Fruit fly (Drosophila melanogaster) whole organism, embryonic: ENCODE results near the gene CG10208.
A peak's percentile ranks its signal among the peaks of the same experiment; 100 is the strongest.

Experiments used
- Aef1 ChIP-seq: fragments of 200-800 bp; sonication (Bioruptor generic); IDR thresholded peaks from 3 replicates; pipeline ENCODE4 v1.3.6; 2022; ENCODE audit warnings: missing biosample characterization, missing genetic modification characterization
- Awh ChIP-seq: fragments of 200-800 bp; sonication (Bioruptor generic); IDR thresholded peaks from 2 replicates; pipeline ENCODE4, ENCODE4 v1.3.6; 2022; ENCODE audit warnings: missing biosample characterization, missing genetic modification characterization
- CG10267 ChIP-seq: fragments of 200-800 bp; sonication (Bioruptor generic); optimal IDR thresholded peaks from 2 replicates; lab custom pipeline; 2018; ENCODE audit warnings: missing biosample characterization, mild to moderate bottlenecking, missing genetic modification characterization, moderate library complexity
- CG10274 ChIP-seq: fragments of 200-800 bp; sonication (Bioruptor generic); optimal IDR thresholded peaks from 3 replicates; lab custom pipeline; 2017; ENCODE audit warnings: missing biosample characterization, mild to moderate bottlenecking, missing genetic modification characterization
- CG11504 ChIP-seq: fragments of 200-800 bp; sonication (Bioruptor generic); optimal IDR thresholded peaks from 3 replicates; lab custom pipeline; 2019; ENCODE audit warnings: missing biosample characterization, mild to moderate bottlenecking, missing genetic modification characterization, moderate library complexity
- CG13894 ChIP-seq: fragments of 200-800 bp; sonication (Bioruptor generic); optimal IDR thresholded peaks from 3 replicates; lab custom pipeline; 2018; ENCODE audit warnings: missing biosample characterization, mild to moderate bottlenecking, missing genetic modification characterization, moderate library complexity
- CG15696 ChIP-seq: fragments of 200-800 bp; sonication (Bioruptor generic); optimal IDR thresholded peaks from 2 replicates; lab custom pipeline; 2019; ENCODE audit warnings: missing biosample characterization, mild to moderate bottlenecking, missing genetic modification characterization, moderate library complexity
- CG18262 ChIP-seq: fragments of 200-800 bp; optimal IDR thresholded peaks from 3 replicates; lab custom pipeline; 2019; ENCODE audit warnings: missing biosample characterization, mild to moderate bottlenecking, missing genetic modification characterization, moderate library complexity
- CG31441 ChIP-seq: fragments of 200-800 bp; sonication (Bioruptor generic); IDR thresholded peaks from 2 replicates; pipeline ENCODE4 v1.3.6; 2022; ENCODE audit warnings: missing biosample characterization, missing genetic modification characterization
- CG32772 ChIP-seq: fragments of 200-800 bp; sonication (Bioruptor generic); IDR thresholded peaks from 2 replicates; pipeline ENCODE4 v1.3.6; 2022; ENCODE audit warnings: missing biosample characterization, missing genetic modification characterization
- CG3281 ChIP-seq: fragments of 200-800 bp; sonication (Bioruptor generic); optimal IDR thresholded peaks from 3 replicates; lab custom pipeline; 2017; ENCODE audit warnings: missing biosample characterization, mild to moderate bottlenecking, missing genetic modification characterization
- CG3995 ChIP-seq: fragments of 200-800 bp; sonication (Bioruptor generic); optimal IDR thresholded peaks from 3 replicates; lab custom pipeline; 2016; ENCODE audit warnings: missing biosample characterization, missing genetic modification characterization
- CG4424 ChIP-seq: fragments of 200-800 bp; sonication (Bioruptor generic); optimal IDR thresholded peaks from 3 replicates; lab custom pipeline; 2016; ENCODE audit warnings: missing biosample characterization, missing genetic modification characterization
- CG4820 ChIP-seq: fragments of 200-800 bp; sonication (Bioruptor generic); optimal IDR thresholded peaks from 3 replicates; lab custom pipeline; 2016; ENCODE audit warnings: missing biosample characterization, missing genetic modification characterization
- CG7928 ChIP-seq: fragments of 200-800 bp; sonication (Bioruptor generic); optimal IDR thresholded peaks from 2 replicates; lab custom pipeline; 2017; ENCODE audit warnings: missing biosample characterization, mild to moderate bottlenecking, missing genetic modification characterization
- CG9437 ChIP-seq: fragments of 200-800 bp; sonication (Bioruptor generic); optimal IDR thresholded peaks from 2 replicates; lab custom pipeline; 2018; ENCODE audit warnings: missing biosample characterization, mild to moderate bottlenecking, missing genetic modification characterization
- Dfd ChIP-seq, 2 experiments: fragments of >200 bp; optimal IDR thresholded peaks; 2 replicates each; lab custom pipeline; 2017; ENCODE audit warnings: missing biosample characterization in 2 of 2, missing genetic modification characterization in 2 of 2
- Drgx ChIP-seq: fragments of 200-800 bp; sonication (Bioruptor generic); IDR thresholded peaks from 2 replicates; pipeline ENCODE4 v1.3.6; 2022; ENCODE audit warnings: missing biosample characterization, missing genetic modification characterization
- Ets97D ChIP-seq: fragments of 200-800 bp; sonication (Bioruptor generic); optimal IDR thresholded peaks from 3 replicates; lab custom pipeline; 2016; ENCODE audit warnings: missing biosample characterization, missing genetic modification characterization
- Gug ChIP-seq: fragments of 200-800 bp; sonication (Bioruptor generic); IDR thresholded peaks from 4 replicates; pipeline ENCODE4 v1.3.6; 2022; ENCODE audit warnings: missing biosample characterization, missing genetic modification characterization
- Hand ChIP-seq: fragments of 200-800 bp; sonication (Bioruptor generic); optimal IDR thresholded peaks from 2 replicates; lab custom pipeline; 2017; ENCODE audit warnings: mild to moderate bottlenecking, missing biosample characterization, missing genetic modification reagents, missing genetic modification characterization
- HmgD ChIP-seq: fragments of 200-800 bp; sonication (Bioruptor generic); optimal IDR thresholded peaks from 3 replicates; lab custom pipeline; 2016; ENCODE audit warnings: missing biosample characterization, missing genetic modification characterization
- Hr78 ChIP-seq, 2 experiments: fragments of 200-800 bp in 1 of 2; fragments of >200 bp in 1 of 2; sonication (Bioruptor generic) in 1 of 2; optimal IDR thresholded peaks; 2 replicates each; lab custom pipeline; 2017 to 2019; ENCODE audit warnings: missing biosample characterization in 2 of 2, missing genetic modification characterization in 2 of 2, mild to moderate bottlenecking in 1 of 2, moderate library complexity in 1 of 2
- Kr ChIP-seq: fragments of 200-800 bp; sonication (Bioruptor generic); optimal IDR thresholded peaks from 2 replicates; lab custom pipeline; 2017; ENCODE audit warnings: missing biosample characterization, mild to moderate bottlenecking, missing genetic modification characterization
- NC2α ChIP-seq: fragments of 200-800 bp; sonication (Bioruptor generic); optimal IDR thresholded peaks from 2 replicates; lab custom pipeline; 2016; ENCODE audit warnings: missing biosample characterization, missing genetic modification characterization
- Pdp1 ChIP-seq, 2 experiments: fragments of 200-800 bp; sonication (Bioruptor generic); optimal IDR thresholded peaks; 3 replicates each; lab custom pipeline; 2016; ENCODE audit warnings: missing biosample characterization in 2 of 2, missing genetic modification characterization in 2 of 2, mild to moderate bottlenecking in 1 of 2, moderate library complexity in 1 of 2
- Side ChIP-seq: fragments of 200-800 bp; sonication (Bioruptor generic); optimal IDR thresholded peaks from 2 replicates; lab custom pipeline; 2016; ENCODE audit warnings: missing biosample characterization, missing genetic modification characterization
- Stat92E ChIP-seq, 3 experiments: fragments of >200 bp in 2 of 3; fragments of 200-800 bp in 1 of 3; sonication (Bioruptor generic) in 1 of 3; optimal IDR thresholded peaks; 2 replicates each; lab custom pipeline; 2017 to 2019; ENCODE audit warnings: missing biosample characterization in 3 of 3, missing genetic modification characterization in 3 of 3, mild to moderate bottlenecking in 1 of 3, moderate library complexity in 1 of 3
- Taf1 ChIP-seq: fragments of 200-800 bp; sonication (Bioruptor generic); IDR thresholded peaks from 2 replicates; pipeline ENCODE4 v1.3.6; 2022; ENCODE audit warnings: missing biosample characterization, missing genetic modification characterization
- Vsx1 ChIP-seq: fragments of 200-800 bp; sonication (Bioruptor generic); optimal IDR thresholded peaks from 2 replicates; lab custom pipeline; 2017; ENCODE audit warnings: missing biosample characterization, mild to moderate bottlenecking, missing genetic modification characterization, missing genetic modification reagents
- Xrp1 ChIP-seq: fragments of 200-800 bp; sonication (Bioruptor generic); IDR thresholded peaks from 2 replicates; pipeline ENCODE4 v1.3.6; 2022; ENCODE audit warnings: missing biosample characterization, missing genetic modification characterization
- bowl ChIP-seq: fragments of 200-800 bp; sonication (Bioruptor generic); IDR thresholded peaks from 2 replicates; pipeline ENCODE4 v1.3.6; 2022; ENCODE audit warnings: missing biosample characterization, missing genetic modification characterization
- crc ChIP-seq: fragments of 200-800 bp; sonication (Bioruptor generic); optimal IDR thresholded peaks from 2 replicates; lab custom pipeline; 2016; ENCODE audit warnings: missing biosample characterization, missing genetic modification characterization
- cwo ChIP-seq: fragments of 200-800 bp; sonication (Bioruptor generic); optimal IDR thresholded peaks from 3 replicates; lab custom pipeline; 2017; ENCODE audit warnings: missing biosample characterization, missing genetic modification characterization, mild to moderate bottlenecking, moderate library complexity, missing genetic modification reagents
- danr ChIP-seq: fragments of 200-800 bp; sonication (Bioruptor generic); IDR thresholded peaks from 2 replicates; pipeline ENCODE4 v1.3.6; 2022; ENCODE audit warnings: missing biosample characterization, missing genetic modification characterization
- dati ChIP-seq: fragments of 200-800 bp; sonication (Bioruptor generic); IDR thresholded peaks from 2 replicates; pipeline ENCODE4 v1.3.6; 2022; ENCODE audit warnings: missing biosample characterization, missing genetic modification characterization
- dmrt11E ChIP-seq: fragments of 200-800 bp; sonication (Bioruptor generic); optimal IDR thresholded peaks from 3 replicates; lab custom pipeline; 2018; ENCODE audit warnings: missing biosample characterization, mild to moderate bottlenecking, missing genetic modification characterization, moderate library complexity
- ftz-f1 ChIP-seq: fragments of 200-800 bp; sonication (Bioruptor generic); optimal IDR thresholded peaks from 2 replicates; lab custom pipeline; 2016; ENCODE audit warnings: missing biosample characterization, missing genetic modification characterization
- gcm ChIP-seq: fragments of 200-800 bp; sonication (Bioruptor generic); optimal IDR thresholded peaks from 2 replicates; lab custom pipeline; 2019; ENCODE audit warnings: missing biosample characterization, mild to moderate bottlenecking, missing genetic modification characterization, moderate library complexity
- kay ChIP-seq: fragments of 200-800 bp; sonication (Bioruptor generic); optimal IDR thresholded peaks from 2 replicates; lab custom pipeline; 2016; ENCODE audit warnings: missing biosample characterization, missing genetic modification characterization
- kni ChIP-seq: fragments of 200-800 bp; sonication (Bioruptor generic); optimal IDR thresholded peaks from 3 replicates; lab custom pipeline; 2017; ENCODE audit warnings: mild to moderate bottlenecking, missing biosample characterization, missing genetic modification reagents, missing genetic modification characterization
- tgo ChIP-seq: fragments of 200-800 bp; sonication (Bioruptor generic); IDR thresholded peaks from 3 replicates; pipeline ENCODE4 v1.3.6; 2022; ENCODE audit warnings: missing biosample characterization, missing genetic modification characterization
- tin ChIP-seq: fragments of 200-800 bp; sonication (Bioruptor generic); optimal IDR thresholded peaks from 3 replicates; lab custom pipeline; 2016; ENCODE audit warnings: missing biosample characterization, missing genetic modification characterization
- tll ChIP-seq, 2 experiments: fragments of 200-800 bp in 1 of 2; fragments of >200 bp in 1 of 2; sonication (Bioruptor generic) in 1 of 2; optimal IDR thresholded peaks; 2 replicates each; lab custom pipeline; 2017 to 2019; ENCODE audit warnings: missing biosample characterization in 2 of 2, missing genetic modification characterization in 2 of 2, mild to moderate bottlenecking in 1 of 2, moderate library complexity in 1 of 2
- zf30C ChIP-seq: fragments of 200-800 bp; sonication (Bioruptor generic); optimal IDR thresholded peaks from 3 replicates; lab custom pipeline; 2018; ENCODE audit warnings: missing biosample characterization, mild to moderate bottlenecking, missing genetic modification characterization

The CG10208 gene

dm6 chr3R:23788406-23789021, 14.6 kb upstream of the CG10208 start (continued):
- TF ChIP-seq CG10274 (GFP tag; lab: Kevin White, UChicago) (no peak), danr (GFP tag; lab: Robert Waterston, UW) (no peak), Aef1 (no peak), CG15696 (tag; lab: Kevin White, UChicago) (no peak), zf30C (GFP tag; lab: Kevin White, UChicago) (no peak), bowl (GFP tag; lab: Robert Waterston, UW) (no peak), crc (GFP tag; lab: Kevin White, UChicago) (no peak), CG11504 (tag; lab: Kevin White, UChicago) (no peak), ftz-f1 (GFP tag; lab: Kevin White, UChicago) (peak; percentile 29), CG4424 (GFP tag; lab: Kevin White, UChicago) (no peak), dati (GFP tag; lab: Robert Waterston, UW) (0 out of 2 replicates have a peak, but pooled peaks have one; percentile 25), CG3281 (GFP tag; lab: Kevin White, UChicago) (peak; percentile 10), CG4820 (GFP tag; lab: Kevin White, UChicago) (no peak), Xrp1 (GFP tag; lab: Robert Waterston, UW) (peak; percentile 4; the same call in 1 of the 2 replicates), Ets97D (GFP tag; lab: Kevin White, UChicago) (no peak), Gug (GFP tag; lab: Robert Waterston, UW) (0 out of 4 replicates have a peak, but pooled peaks have one; percentile 6), CG13894 (no peak), dmrt11E (tag; lab: Kevin White, UChicago) (peak; percentile 12), Taf1 (GFP tag; lab: Robert Waterston, UW) (no peak), kay (GFP tag; lab: Kevin White, UChicago) (no peak), Side (GFP tag; lab: Kevin White, UChicago) (no peak), Awh (GFP tag; lab: Robert Waterston, UW) (no peak), CG9437 (GFP tag; lab: Kevin White, UChicago) (no peak)

DNA sequence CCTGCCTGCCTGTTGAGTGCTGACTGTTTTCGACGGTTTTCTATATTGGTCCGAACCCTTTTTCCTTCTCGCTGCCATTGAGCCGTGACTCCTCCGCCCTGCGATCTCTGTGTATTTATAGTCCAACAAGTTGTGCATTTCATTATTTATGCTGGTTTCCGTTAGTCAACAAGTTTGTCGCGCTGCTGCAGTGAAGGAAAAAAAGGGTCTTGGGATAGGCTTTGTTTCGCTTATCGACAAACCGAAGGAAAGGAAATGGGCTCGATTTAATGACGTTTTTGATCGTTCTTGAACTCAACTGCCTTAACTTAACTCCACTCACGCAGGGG, 13.7 kb upstream of the CG10208 start:
- TF ChIP-seq Dfd (GFP tag; optimal IDR thresholded peaks at IDR 0.05; lab: Kevin White, UChicago) (no peak), tll (GFP tag; optimal IDR thresholded peaks at IDR 0.05; lab: Kevin White, UChicago) (peak in 1 of 2 experiments; percentile 82), gcm (GFP tag; lab: Kevin White, UChicago) (peak; percentile 18), Kr (GFP tag; lab: Kevin White, UChicago) (peak; percentile 75), kni (peak; percentile 53), Stat92E (GFP tag; optimal IDR thresholded peaks at IDR 0.05; lab: Kevin White, UChicago) (peak in 1 of 3 experiments; percentile 21)

dm6 chr3R:23786768-23787631, 13.1 kb upstream of the CG10208 start:
- TF ChIP-seq tin = no peak
- TF ChIP-seq Vsx1 = no peak
- no peak for TF ChIP-seq HmgD (GFP tag; lab: Kevin White, UChicago)
- peak; percentile 66 for TF ChIP-seq Drgx
- no peak for TF ChIP-seq tgo (GFP tag; lab: Robert Waterston, UW)
- peak; percentile 36 for TF ChIP-seq cwo
- peak; percentile 49; the same call in 1 of the 2 replicates for TF ChIP-seq CG31441
- TF ChIP-seq CG18262 = peak; percentile 54
- peak in 1 of 2 experiments; percentile 25 for TF ChIP-seq Hr78 (GFP tag; optimal IDR thresholded peaks at IDR 0.05; lab: Kevin White, UChicago)
- TF ChIP-seq Pdp1 (GFP tag; optimal IDR thresholded peaks at IDR 0.05; lab: Kevin White, UChicago) = peak in 1 of 2 experiments; percentile 27
- TF ChIP-seq Xrp1 (GFP tag; lab: Robert Waterston, UW) = peak; percentile 78
- TF ChIP-seq CG3995 = peak; percentile 66
- TF ChIP-seq NC2α (GFP tag; lab: Kevin White, UChicago) = no peak
- peak; percentile 34; the same call in 1 of the 2 replicates for TF ChIP-seq CG32772 (GFP tag; lab: Robert Waterston, UW)
- no peak for TF ChIP-seq CG7928
- TF ChIP-seq CG10267 = peak; percentile 19
- no peak for TF ChIP-seq Hand (GFP tag; lab: Kevin White, UChicago)
